Fruit fly (Drosophila melanogaster) S2 (cell line): Measurements from ENCODE around the gene CG14852.

Experiments used
- CG8478 ChIP-seq: fragments of >200 bp; optimal IDR thresholded peaks from 2 replicates; lab custom pipeline; 2018
- CTCF ChIP-seq, 2 experiments: fragments of >200 bp; optimal IDR thresholded peaks; 2 replicates each; lab custom pipeline; 2018

DNA sequence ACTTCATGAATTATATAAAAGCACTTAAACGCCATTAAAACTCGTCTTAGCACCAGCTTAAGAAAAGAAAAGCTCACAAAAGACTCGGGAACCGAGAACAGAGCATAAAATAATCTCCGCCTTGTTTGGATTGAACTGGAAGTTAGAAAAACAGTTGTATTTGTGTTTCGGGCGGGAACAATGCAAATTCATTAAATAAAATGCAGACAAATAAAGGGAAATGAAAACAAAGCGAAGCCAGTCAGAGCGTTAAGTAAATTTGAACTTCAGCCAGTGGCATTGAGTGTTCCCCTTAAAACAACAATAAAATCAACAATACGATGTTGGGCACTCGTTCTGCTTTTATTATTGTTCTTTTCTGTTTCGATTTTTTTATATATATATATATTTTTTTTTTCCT is 39.1 kb upstream of the CG14852 start:
- no peak for TF ChIP-seq CTCF (optimal IDR thresholded peaks at IDR 0.05; lab: Kevin White, UChicago)
- no peak for TF ChIP-seq CG8478 (lab: Kevin White, UChicago)
